Fruit fly (Drosophila melanogaster) whole organism: Measurements from ENCODE around the gene CG14556.

ENCODE experiments used
- CG8478 ChIP-seq: fragments of >200 bp; optimal IDR thresholded peaks from 2 replicates; lab custom pipeline; 2018; ENCODE audit warnings: inconsistent platforms
- Dll ChIP-seq: fragments of >200 bp; optimal IDR thresholded peaks from 2 replicates; lab custom pipeline; 2017
- EcR ChIP-seq, 2 experiments: fragments of >200 bp; optimal IDR thresholded peaks; 2 replicates each; lab custom pipeline; 2017; ENCODE audit warnings: missing biosample characterization in 2 of 2, missing genetic modification characterization in 2 of 2, missing genetic modification reagents in 2 of 2
- pan ChIP-seq: fragments of >200 bp; optimal IDR thresholded peaks from 2 replicates; lab custom pipeline; 2017
- psq ChIP-seq: fragments of >200 bp; optimal IDR thresholded peaks from 2 replicates; lab custom pipeline; 2017
- usp ChIP-seq: fragments of >200 bp; optimal IDR thresholded peaks from 2 replicates; lab custom pipeline; 2017; ENCODE audit warnings: missing biosample characterization, missing genetic modification characterization, mixed read lengths

Gene CG14556

DNA sequence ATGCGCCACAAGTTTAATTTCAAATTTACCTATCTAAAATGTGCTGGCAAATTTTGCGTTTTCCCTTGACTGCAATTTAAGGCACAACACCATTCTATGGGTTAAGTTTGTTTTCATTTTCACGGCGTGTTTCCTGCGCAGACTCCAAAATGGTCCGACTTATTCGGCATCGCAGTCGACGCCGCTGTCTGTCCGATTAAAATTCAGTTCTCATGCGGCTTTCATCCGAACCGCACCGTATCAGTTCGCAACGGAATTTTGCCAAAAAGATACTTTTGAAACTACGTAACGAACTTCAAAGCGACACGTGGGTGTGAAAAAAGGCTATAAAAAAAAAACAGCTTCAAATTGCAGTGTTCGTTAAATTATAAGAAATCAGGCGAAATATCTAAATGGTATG is 44.2 kb downstream of the CG14556 start, which contains the start of gene CG31323:
CG31323 (plus strand) TSS at position 204 of the 400 bp plus-strand sequence.
- TF ChIP-seq Dll (lab: Kevin White, UChicago) (no peak), pan (lab: Kevin White, UChicago) (no peak), psq (lab: Kevin White, UChicago) (no peak), EcR (GFP tag; optimal IDR thresholded peaks at IDR 0.05; lab: Kevin White, UChicago) (no peak), usp (no peak), CG8478 (lab: Kevin White, UChicago) (no peak)

DNA sequence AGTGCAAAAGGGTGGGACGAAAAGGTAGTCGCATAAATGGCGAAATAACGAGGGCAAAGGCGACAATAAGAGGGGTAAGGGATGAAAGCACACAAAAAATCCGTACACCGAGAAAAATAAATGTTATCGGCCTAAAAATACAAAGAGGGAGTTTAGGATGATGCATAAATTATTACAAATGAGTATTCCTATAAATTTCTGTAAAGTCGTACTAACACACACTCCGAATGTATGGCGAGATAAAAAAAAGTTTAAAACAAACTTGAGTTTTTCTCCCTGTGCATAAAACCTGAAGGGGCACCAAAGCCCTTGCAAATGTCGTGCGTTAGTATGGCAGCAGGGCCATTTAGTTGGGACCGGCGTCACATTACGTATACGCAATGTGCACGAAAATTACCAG is 45.6 kb downstream of the CG14556 start:
- no peak for TF ChIP-seq pan (lab: Kevin White, UChicago)
- no peak for TF ChIP-seq usp
- TF ChIP-seq EcR (GFP tag; optimal IDR thresholded peaks at IDR 0.05; lab: Kevin White, UChicago) = no peak
- TF ChIP-seq Dll (lab: Kevin White, UChicago) = no peak
- TF ChIP-seq CG8478 (lab: Kevin White, UChicago) = no peak
- no peak for TF ChIP-seq psq (lab: Kevin White, UChicago)
